Worm (Caenorhabditis elegans): ENCODE results near the gene T14G8.3.

ce11 chrX:12907502-12907901, 46.5 kb downstream of the T14G8.3 start, which contains the start of gene pqn-18:
- no peak for TF ChIP-seq ztf-4 (tag; optimal IDR thresholded peaks at IDR 0.05)
- no peak for TF ChIP-seq ceh-8 (GFP tag; optimal IDR thresholded peaks at IDR 0.05)
- TF ChIP-seq nhr-11 (tag; optimal IDR thresholded peaks at IDR 0.05), result no peak
- TF ChIP-seq snpc-4 (tag; optimal IDR thresholded peaks at IDR 0.05), result no peak
- no peak for TF ChIP-seq unc-62 (GFP tag; optimal IDR thresholded peaks at IDR 0.05)
- TF ChIP-seq ztf-11 (tag; optimal IDR thresholded peaks at IDR 0.05), result no peak
- TF ChIP-seq pqm-1 (tag; optimal IDR thresholded peaks at IDR 0.05), result no peak

Data from whole organism, L1 larva.